Fruit fly (Drosophila melanogaster) whole organism, wandering third instar larva: ENCODE data around the gene AIF.

ENCODE experiments used
- Abd-B ChIP-seq: fragments of >200 bp; optimal IDR thresholded peaks from 2 replicates; lab custom pipeline; 2017; ENCODE audit warnings: missing biosample characterization, missing genetic modification characterization
- CG32264 ChIP-seq: fragments of 200-800 bp; sonication (Bioruptor generic); optimal IDR thresholded peaks from 2 replicates; lab custom pipeline; 2016; ENCODE audit warnings: missing biosample characterization, missing genetic modification characterization
- CrebA ChIP-seq: fragments of 200-800 bp; sonication (Bioruptor generic); optimal IDR thresholded peaks from 2 replicates; lab custom pipeline; 2016; ENCODE audit warnings: missing biosample characterization, mild to moderate bottlenecking, missing genetic modification characterization, borderline replicate concordance
- HLH106 ChIP-seq: fragments of 200-800 bp; optimal IDR thresholded peaks from 3 replicates; lab custom pipeline; 2019; ENCODE audit warnings: missing biosample characterization, mild to moderate bottlenecking, missing genetic modification characterization, moderate library complexity
- Vsx2 ChIP-seq: fragments of 200-300, 225-300 bp; sonication (Bioruptor generic); optimal IDR thresholded peaks from 2 replicates; lab custom pipeline; 2018; ENCODE audit warnings: missing biosample characterization, missing genetic modification characterization; ENCODE audit not compliant: partially characterized antibody
- dsf ChIP-seq: sonication (Bioruptor generic); optimal IDR thresholded peaks from 2 replicates; lab custom pipeline; 2016; ENCODE audit warnings: missing biosample characterization, missing genetic modification characterization, borderline replicate concordance
- ey ChIP-seq: fragments of 200-800 bp; sonication (Bioruptor generic); optimal IDR thresholded peaks from 2 replicates; lab custom pipeline; 2016; ENCODE audit warnings: missing biosample characterization, missing genetic modification characterization
- h ChIP-seq: fragments of 200-800 bp; sonication (Bioruptor generic); optimal IDR thresholded peaks from 3 replicates; lab custom pipeline; 2016; ENCODE audit warnings: missing biosample characterization, mild to moderate bottlenecking, missing genetic modification characterization
- lola ChIP-seq: fragments of >200 bp; optimal IDR thresholded peaks from 2 replicates; lab custom pipeline; 2017; ENCODE audit warnings: missing biosample characterization, missing genetic modification characterization

- TF ChIP-seq h (GFP tag; lab: Kevin White, UChicago) (peak; percentile 97), lola (GFP tag; lab: Kevin White, UChicago) (no peak), ey (GFP tag; lab: Kevin White, UChicago) (peak; percentile 96), Abd-B (GFP tag; lab: Kevin White, UChicago) (no peak), HLH106 (peak; percentile 94), Vsx2 (no peak), dsf (peak; percentile 15), CG32264 (GFP tag; lab: Kevin White, UChicago) (peak; percentile 88), CrebA (peak; percentile 68)
Observed at dm6 chr2L:2164520-2165237, 13.1 kb downstream of the AIF start.
